Worm (Caenorhabditis elegans) whole organism, mixed stage, embryonic: ENCODE data around the gene K12H4.2.

ENCODE experiments used
- elt-3 ChIP-seq: fragments of 150-350 bp; optimal IDR thresholded peaks from 2 replicates; lab custom pipeline; 2014; ENCODE audit warnings: missing biosample characterization, missing genetic modification characterization
- lin-13 ChIP-seq: fragments of 150-350 bp; optimal IDR thresholded peaks from 2 replicates; lab custom pipeline; 2014; ENCODE audit warnings: missing biosample characterization, missing genetic modification characterization
- lsy-2 ChIP-seq: fragments of 150-350 bp; optimal IDR thresholded peaks from 2 replicates; lab custom pipeline; 2014; ENCODE audit warnings: missing biosample characterization, missing genetic modification characterization
- nhr-12 ChIP-seq: fragments of 150-350 bp; optimal IDR thresholded peaks from 2 replicates; lab custom pipeline; 2014; ENCODE audit warnings: missing biosample characterization, missing genetic modification characterization
- nhr-76 ChIP-seq: sonication (generic microtip); optimal IDR thresholded peaks from 2 replicates; lab custom pipeline; 2017; ENCODE audit warnings: missing biosample characterization, missing genetic modification characterization
- snpc-4 ChIP-seq: fragments of 150-350 bp; optimal IDR thresholded peaks from 2 replicates; lab custom pipeline; 2014; ENCODE audit warnings: missing biosample characterization, missing genetic modification characterization
- unc-39 ChIP-seq: fragments of 150-350 bp; optimal IDR thresholded peaks from 2 replicates; lab custom pipeline; 2014; ENCODE audit warnings: missing biosample characterization, missing genetic modification characterization
- unc-62 ChIP-seq: fragments of 150-350 bp; optimal IDR thresholded peaks from 2 replicates; lab custom pipeline; 2014; ENCODE audit warnings: missing biosample characterization, missing genetic modification reagents, missing genetic modification characterization
- ztf-11 ChIP-seq: fragments of 150-350 bp; optimal IDR thresholded peaks from 2 replicates; lab custom pipeline; 2014; ENCODE audit warnings: missing biosample characterization, missing genetic modification characterization

- no peak for TF ChIP-seq nhr-12
- no peak for TF ChIP-seq nhr-76 (tag; lab: Kevin White, UChicago)
- no peak for TF ChIP-seq lin-13 (tag; lab: Kevin White, UChicago)
- TF ChIP-seq unc-39 = no peak
- no peak for TF ChIP-seq elt-3 (tag; lab: Kevin White, UChicago)
- TF ChIP-seq ztf-11 = no peak
- no peak for TF ChIP-seq unc-62 (GFP tag; lab: Kevin White, UChicago)
- TF ChIP-seq lsy-2 (tag; lab: Kevin White, UChicago) = no peak
- no peak for TF ChIP-seq snpc-4 (tag; lab: Kevin White, UChicago)
Measured at ce11 chrIII:8022077-8022476, 25.4 kb upstream of the K12H4.2 start, which contains the start of gene F44B9.2.
